Fruit fly (Drosophila melanogaster) whole organism, wandering third instar larva: ENCODE measurements around the gene klar.

Source experiments
- Abd-B ChIP-seq: fragments of >200 bp; optimal IDR thresholded peaks from 2 replicates; lab custom pipeline; 2017; ENCODE audit warnings: missing biosample characterization, missing genetic modification characterization
- CG32264 ChIP-seq: fragments of 200-800 bp; sonication (Bioruptor generic); optimal IDR thresholded peaks from 2 replicates; lab custom pipeline; 2016; ENCODE audit warnings: missing biosample characterization, missing genetic modification characterization
- CrebA ChIP-seq: fragments of 200-800 bp; sonication (Bioruptor generic); optimal IDR thresholded peaks from 2 replicates; lab custom pipeline; 2016; ENCODE audit warnings: missing biosample characterization, mild to moderate bottlenecking, missing genetic modification characterization, borderline replicate concordance
- Dif ChIP-seq: fragments of 200-275, 200-300 bp; sonication (Bioruptor generic); optimal IDR thresholded peaks from 2 replicates; lab custom pipeline; 2018; ENCODE audit warnings: missing biosample characterization, missing genetic modification characterization; ENCODE audit not compliant: partially characterized antibody
- HLH106 ChIP-seq: fragments of 200-800 bp; optimal IDR thresholded peaks from 3 replicates; lab custom pipeline; 2019; ENCODE audit warnings: missing biosample characterization, mild to moderate bottlenecking, missing genetic modification characterization, moderate library complexity
- Hnf4 ChIP-seq: fragments of 200-800 bp; sonication (Bioruptor generic); optimal IDR thresholded peaks from 2 replicates; lab custom pipeline; 2016; ENCODE audit warnings: missing biosample characterization, mild to moderate bottlenecking, missing genetic modification characterization
- Jra ChIP-seq: sonication (Bioruptor generic); optimal IDR thresholded peaks from 2 replicates; lab custom pipeline; 2016; ENCODE audit warnings: missing biosample characterization, missing genetic modification characterization
- Mio ChIP-seq: sonication (Bioruptor generic); optimal IDR thresholded peaks from 2 replicates; lab custom pipeline; 2016; ENCODE audit warnings: missing biosample characterization, missing genetic modification characterization
- Myc ChIP-seq: fragments of >200 bp; optimal IDR thresholded peaks from 2 replicates; lab custom pipeline; 2017
- N ChIP-seq: fragments of >200 bp; optimal IDR thresholded peaks from 2 replicates; lab custom pipeline; 2018; ENCODE audit warnings: missing biosample characterization, missing external identifiers, missing genetic modification characterization
- OdsH ChIP-seq: fragments of 200-800 bp; sonication (Bioruptor generic); optimal IDR thresholded peaks from 2 replicates; lab custom pipeline; 2016; ENCODE audit warnings: missing biosample characterization, mild to moderate bottlenecking, missing genetic modification characterization
- Rel ChIP-seq, 2 experiments: fragments of 200-800 bp; sonication (Bioruptor generic) in 1 of 2; optimal IDR thresholded peaks; 2 replicates in 1 of 2; 3 replicates in 1 of 2; lab custom pipeline; 2016 to 2019; ENCODE audit warnings: mild to moderate bottlenecking in 2 of 2, missing biosample characterization in 2 of 2, missing genetic modification characterization in 2 of 2, moderate library complexity in 1 of 2
- Sp1 ChIP-seq: fragments of 200-800 bp; sonication (Bioruptor generic); optimal IDR thresholded peaks from 3 replicates; lab custom pipeline; 2019; ENCODE audit warnings: missing biosample characterization, mild to moderate bottlenecking, missing genetic modification characterization, moderate library complexity
- Vsx2 ChIP-seq: fragments of 200-300, 225-300 bp; sonication (Bioruptor generic); optimal IDR thresholded peaks from 2 replicates; lab custom pipeline; 2018; ENCODE audit warnings: missing biosample characterization, missing genetic modification characterization; ENCODE audit not compliant: partially characterized antibody
- br ChIP-seq: fragments of 200-800 bp; sonication (Bioruptor generic); optimal IDR thresholded peaks from 2 replicates; lab custom pipeline; 2016; ENCODE audit warnings: missing biosample characterization, missing genetic modification characterization
- brk ChIP-seq: fragments of 200-800 bp; sonication (Bioruptor generic); optimal IDR thresholded peaks from 2 replicates; lab custom pipeline; 2016; ENCODE audit warnings: missing biosample characterization, mild to moderate bottlenecking, missing genetic modification characterization
- dl ChIP-seq, 2 experiments: fragments of 175-275, 200-275 bp in 1 of 2; fragments of 200-275 bp in 1 of 2; sonication (Bioruptor generic); optimal IDR thresholded peaks; lab custom pipeline; 2018; ENCODE audit warnings: mild to moderate bottlenecking in 2 of 2, missing biosample characterization in 2 of 2, missing genetic modification characterization in 2 of 2, moderate library complexity in 2 of 2; ENCODE audit not compliant: partially characterized antibody in 2 of 2, insufficient read depth in 1 of 2
- dmrt93B ChIP-seq: fragments of 200-800 bp; sonication (Bioruptor generic); optimal IDR thresholded peaks from 2 replicates; lab custom pipeline; 2018; ENCODE audit warnings: missing biosample characterization, mild to moderate bottlenecking, missing genetic modification characterization
- ey ChIP-seq: fragments of 200-800 bp; sonication (Bioruptor generic); optimal IDR thresholded peaks from 2 replicates; lab custom pipeline; 2016; ENCODE audit warnings: missing biosample characterization, missing genetic modification characterization
- foxo ChIP-seq, 2 experiments: fragments of 200-800 bp; sonication (Bioruptor generic); optimal IDR thresholded peaks; 2 replicates in 1 of 2; 3 replicates in 1 of 2; lab custom pipeline; 2016 to 2017; ENCODE audit warnings: missing biosample characterization in 2 of 2, missing genetic modification characterization in 2 of 2
- fru ChIP-seq: fragments of 200-800 bp; sonication (Bioruptor generic); optimal IDR thresholded peaks from 3 replicates; lab custom pipeline; 2016; ENCODE audit warnings: missing biosample characterization, mild to moderate bottlenecking, missing genetic modification characterization
- h ChIP-seq: fragments of 200-800 bp; sonication (Bioruptor generic); optimal IDR thresholded peaks from 3 replicates; lab custom pipeline; 2016; ENCODE audit warnings: missing biosample characterization, mild to moderate bottlenecking, missing genetic modification characterization
- jim ChIP-seq: fragments of 175-275, 200-325 bp; sonication (Bioruptor generic); optimal IDR thresholded peaks from 2 replicates; lab custom pipeline; 2016; ENCODE audit warnings: missing biosample characterization, mild to moderate bottlenecking, missing genetic modification characterization
- lola ChIP-seq: fragments of >200 bp; optimal IDR thresholded peaks from 2 replicates; lab custom pipeline; 2017; ENCODE audit warnings: missing biosample characterization, missing genetic modification characterization
- pan ChIP-seq: fragments of >200 bp; optimal IDR thresholded peaks from 2 replicates; lab custom pipeline; 2017
- psq ChIP-seq: fragments of 200-800 bp; sonication (Bioruptor generic); optimal IDR thresholded peaks from 3 replicates; lab custom pipeline; 2017; ENCODE audit warnings: missing biosample characterization, mild to moderate bottlenecking, missing genetic modification characterization, moderate library complexity
- rgr ChIP-seq: fragments of 200-800 bp; sonication (Bioruptor generic); optimal IDR thresholded peaks from 3 replicates; lab custom pipeline; 2016; ENCODE audit warnings: missing biosample characterization, mild to moderate bottlenecking, missing genetic modification characterization
- sage ChIP-seq: fragments of 200-800 bp; sonication (Bioruptor generic); optimal IDR thresholded peaks from 2 replicates; lab custom pipeline; 2016; ENCODE audit warnings: missing biosample characterization, mild to moderate bottlenecking, missing genetic modification characterization
- sv ChIP-seq: fragments of 200-800 bp; sonication (Bioruptor generic); optimal IDR thresholded peaks from 3 replicates; lab custom pipeline; 2016; ENCODE audit warnings: missing biosample characterization, missing genetic modification characterization
- tai ChIP-seq: sonication (Bioruptor generic); optimal IDR thresholded peaks from 2 replicates; lab custom pipeline; 2016; ENCODE audit warnings: missing biosample characterization, missing genetic modification characterization
- usp ChIP-seq: fragments of >200 bp; optimal IDR thresholded peaks from 2 replicates; lab custom pipeline; 2017; ENCODE audit warnings: missing biosample characterization, missing genetic modification characterization
- woc ChIP-seq: sonication (Bioruptor generic); optimal IDR thresholded peaks from 2 replicates; lab custom pipeline; 2016; ENCODE audit warnings: missing biosample characterization, mild to moderate bottlenecking, missing genetic modification characterization

The klar gene

DNA sequence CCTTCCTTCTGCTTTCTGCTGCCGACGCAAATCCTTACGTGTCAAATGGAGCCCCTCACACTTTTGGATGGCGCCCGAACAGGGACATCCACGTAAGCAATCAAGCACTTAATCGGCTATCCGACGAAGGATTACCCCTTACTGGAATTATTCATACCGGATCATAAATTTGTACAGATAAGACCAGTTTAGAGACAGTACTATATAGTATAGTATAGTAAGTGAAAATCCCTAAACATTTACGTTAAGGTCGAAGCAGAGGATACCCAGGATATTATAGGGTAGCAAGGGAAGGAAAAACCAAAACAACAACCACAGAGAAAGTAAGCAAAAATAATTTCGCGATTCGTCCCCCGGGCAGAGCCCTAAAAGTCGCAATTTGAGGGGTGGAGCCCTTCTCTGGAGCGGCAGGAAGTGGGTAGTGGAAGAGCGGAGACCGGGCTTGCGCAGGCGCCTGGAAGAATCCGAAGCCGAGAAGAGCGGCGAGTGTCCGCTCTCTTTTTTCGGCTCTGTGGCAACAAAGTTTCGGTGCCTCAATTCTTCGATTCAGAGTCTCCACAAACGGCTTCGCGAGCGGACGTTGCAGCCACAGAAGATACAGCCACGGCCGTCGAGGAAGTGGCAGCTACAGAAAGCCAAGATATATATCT lies 5.2 kb upstream of the klar start:
- TF ChIP-seq OdsH (peak; percentile 85), Hnf4 (GFP tag; lab: Kevin White, UChicago) (peak; percentile 64), foxo (GFP tag; optimal IDR thresholded peaks at IDR 0.05; lab: Kevin White, UChicago) (peak in 1 of 2 experiments; percentile 87), Rel (GFP tag; optimal IDR thresholded peaks at IDR 0.05; lab: Kevin White, UChicago) (peak; percentile 22), Rel (tag; optimal IDR thresholded peaks at IDR 0.05; lab: Kevin White, UChicago) (peak; percentile 20), brk (GFP tag; lab: Kevin White, UChicago) (peak; percentile 52), usp (GFP tag; lab: Kevin White, UChicago) (no peak), Abd-B (no peak), woc (peak; percentile 80), h (GFP tag; lab: Kevin White, UChicago) (peak; percentile 88), fru (GFP tag; lab: Kevin White, UChicago) (peak; percentile 87), tai (GFP tag; lab: Kevin White, UChicago) (peak; percentile 18), dmrt93B (peak; percentile 55), dl (GFP tag; optimal IDR thresholded peaks at IDR 0.05; lab: Kevin White, UChicago; ENCODE audit: insufficient read depth in 1 of 2, partially characterized antibody in 2 of 2) (peak; percentile 82 to 87), ey (peak; percentile 87), CG32264 (peak; percentile 58), pan (peak; percentile 59), Myc (lab: Kevin White, UChicago) (no peak), sage (GFP tag; lab: Kevin White, UChicago) (peak; percentile 72), psq (GFP tag; lab: Kevin White, UChicago) (peak; percentile 76), CrebA (no peak), lola (GFP tag; lab: Kevin White, UChicago) (no peak), N (GFP tag; lab: Kevin White, UChicago) (no peak), jim (GFP tag; lab: Kevin White, UChicago) (no peak), Mio (GFP tag; lab: Kevin White, UChicago) (peak; percentile 11), Dif (GFP tag; lab: Kevin White, UChicago) (peak; percentile 80), rgr (peak; percentile 81), br (GFP tag; lab: Kevin White, UChicago) (peak; percentile 78), Sp1 (GFP tag; lab: Kevin White, UChicago) (peak; percentile 82), Vsx2 (GFP tag; lab: Kevin White, UChicago) (peak; percentile 77), HLH106 (tag; lab: Kevin White, UChicago) (peak; percentile 79), Jra (GFP tag; lab: Kevin White, UChicago) (peak; percentile 43), sv (GFP tag; lab: Kevin White, UChicago) (peak; percentile 42)

DNA sequence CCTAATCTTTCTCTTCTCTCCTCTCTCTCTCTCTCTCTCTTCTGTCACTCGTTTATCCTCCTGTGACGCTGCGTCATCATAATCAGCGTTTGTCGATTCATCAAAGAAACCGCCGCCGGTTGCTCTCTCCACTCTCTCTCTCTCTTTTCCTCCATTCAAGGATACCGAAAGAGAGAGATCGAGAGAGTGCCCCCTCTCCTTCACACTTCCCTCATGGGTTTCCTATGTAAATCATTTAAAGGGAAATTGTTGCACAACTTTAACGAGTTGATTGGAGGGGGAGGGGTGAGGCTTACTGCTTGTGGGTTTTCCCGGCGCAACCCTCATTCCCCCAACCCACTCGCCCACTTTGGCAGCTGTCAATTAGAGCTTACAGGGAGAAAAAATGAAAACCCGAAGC lies 3.8 kb upstream of the klar start:
- no peak for TF ChIP-seq jim (GFP tag; lab: Kevin White, UChicago)
- peak; percentile 72 for TF ChIP-seq Dif (GFP tag; lab: Kevin White, UChicago)
- TF ChIP-seq dl (GFP tag; optimal IDR thresholded peaks at IDR 0.05; lab: Kevin White, UChicago; ENCODE audit: insufficient read depth in 1 of 2, partially characterized antibody in 2 of 2): peak; percentile 39 to 84
- no peak for TF ChIP-seq h (GFP tag; lab: Kevin White, UChicago)

DNA sequence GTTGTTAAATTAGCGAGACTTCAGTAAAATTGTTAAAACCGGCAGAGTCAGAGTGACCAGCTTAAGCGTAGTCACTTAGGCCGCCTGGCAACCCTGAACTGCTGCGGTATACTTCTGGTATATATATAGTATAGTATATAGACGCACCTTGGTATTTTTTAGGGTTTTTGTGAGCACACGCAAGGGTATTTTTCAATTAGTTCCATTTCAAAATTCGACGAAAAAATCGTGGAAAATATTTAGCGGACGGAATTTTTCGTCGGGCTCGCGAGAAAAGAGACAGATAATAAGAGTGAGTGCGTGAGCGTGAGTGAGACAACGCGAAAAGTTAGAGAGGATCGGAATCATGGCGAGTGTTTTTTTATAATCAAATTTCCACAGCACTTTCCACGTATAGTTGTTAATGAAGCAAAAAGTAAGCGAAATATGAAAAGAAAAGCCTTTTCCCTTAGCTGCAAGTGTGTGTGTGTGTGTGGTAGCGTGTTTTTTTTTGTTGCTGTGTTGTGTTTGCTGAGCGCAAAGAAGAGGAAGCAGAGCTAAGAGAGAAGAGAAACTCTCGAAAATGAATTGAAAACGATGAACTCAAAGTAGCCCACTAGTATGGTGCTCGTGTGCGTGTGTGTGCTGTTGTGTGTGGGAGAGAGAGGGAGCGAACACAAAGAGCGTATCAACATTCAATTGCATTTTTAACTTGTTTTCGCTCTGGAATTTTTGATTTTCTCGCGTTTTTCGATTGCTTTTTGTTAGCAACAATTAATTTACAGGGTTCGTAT lies 2.6 kb upstream of the klar start, which contains the start of the genes Cypl and Hipk:
TSS of gene Cypl (minus strand) at position 69 of the 773 bp plus-strand sequence.
TSS of gene Hipk (plus strand) at position 198 of the 773 bp plus-strand sequence.
- TF ChIP-seq lola (GFP tag; lab: Kevin White, UChicago): peak; percentile 78
- peak; percentile 47 for TF ChIP-seq psq (GFP tag; lab: Kevin White, UChicago)
- TF ChIP-seq brk (GFP tag; lab: Kevin White, UChicago): peak; percentile 48
- peak in 1 of 2 experiments; percentile 66 for TF ChIP-seq dl (GFP tag; optimal IDR thresholded peaks at IDR 0.05; lab: Kevin White, UChicago; ENCODE audit: insufficient read depth in 1 of 2, partially characterized antibody in 2 of 2)
- TF ChIP-seq Rel (GFP tag; optimal IDR thresholded peaks at IDR 0.05; lab: Kevin White, UChicago): peak; percentile 33
- peak; percentile 93 for TF ChIP-seq Rel (tag; optimal IDR thresholded peaks at IDR 0.05; lab: Kevin White, UChicago)
- TF ChIP-seq sage (GFP tag; lab: Kevin White, UChicago): no peak
- peak; percentile 42 for TF ChIP-seq rgr
- TF ChIP-seq pan: no peak
- TF ChIP-seq CrebA: no peak
- peak; percentile 59 for TF ChIP-seq Vsx2 (GFP tag; lab: Kevin White, UChicago)
- TF ChIP-seq foxo (GFP tag; optimal IDR thresholded peaks at IDR 0.05; lab: Kevin White, UChicago): peak in 1 of 2 experiments; percentile 40
- TF ChIP-seq h (GFP tag; lab: Kevin White, UChicago): peak; percentile 52
- TF ChIP-seq Mio (GFP tag; lab: Kevin White, UChicago): no peak
- peak; percentile 34 for TF ChIP-seq HLH106 (tag; lab: Kevin White, UChicago)
- TF ChIP-seq OdsH: peak; percentile 55
- TF ChIP-seq ey: no peak
- peak; percentile 41 for TF ChIP-seq fru (GFP tag; lab: Kevin White, UChicago)
- TF ChIP-seq Hnf4 (GFP tag; lab: Kevin White, UChicago): peak; percentile 48
- TF ChIP-seq tai (GFP tag; lab: Kevin White, UChicago): peak; percentile 77
- peak; percentile 56 for TF ChIP-seq Sp1 (GFP tag; lab: Kevin White, UChicago)
- TF ChIP-seq jim (GFP tag; lab: Kevin White, UChicago): no peak
- no peak for TF ChIP-seq sv (GFP tag; lab: Kevin White, UChicago)
- TF ChIP-seq Dif (GFP tag; lab: Kevin White, UChicago): peak; percentile 82
- peak; percentile 47 for TF ChIP-seq br (GFP tag; lab: Kevin White, UChicago)
- TF ChIP-seq woc: no peak
